Fruit fly (Drosophila melanogaster) whole organism, prepupa: Measurements from ENCODE around the gene yellow-f.
A peak's percentile ranks its signal among the peaks of the same experiment; 100 is the strongest.

Experiments
- CG11762 ChIP-seq: fragments of 200-800 bp; sonication (Bioruptor generic); optimal IDR thresholded peaks from 3 replicates; lab custom pipeline; 2016; ENCODE audit warnings: missing biosample characterization, missing genetic modification characterization; ENCODE audit not compliant: insufficient read depth
- CG6854 ChIP-seq: fragments of 200-800 bp; sonication (Bioruptor generic); optimal IDR thresholded peaks from 2 replicates; lab custom pipeline; 2017; ENCODE audit warnings: missing biosample characterization, mild to moderate bottlenecking, missing genetic modification characterization
- CG8119 ChIP-seq: fragments of 200-800 bp; sonication (Bioruptor generic); IDR thresholded peaks from 3 replicates; pipeline ENCODE4 v1.3.6; 2022; ENCODE audit warnings: missing biosample characterization, missing genetic modification characterization
- CG8632 ChIP-seq: fragments of 200-800 bp; sonication (Bioruptor generic); optimal IDR thresholded peaks from 3 replicates; lab custom pipeline; 2016; ENCODE audit warnings: missing biosample characterization, missing genetic modification characterization
- Met ChIP-seq: fragments of 200-800 bp; sonication (Bioruptor generic); optimal IDR thresholded peaks from 3 replicates; lab custom pipeline; 2016; ENCODE audit warnings: missing biosample characterization, missing genetic modification characterization
- eg ChIP-seq: fragments of 200-800 bp; sonication (Bioruptor generic); IDR thresholded peaks from 3 replicates; pipeline ENCODE4 v1.3.6; 2022; ENCODE audit warnings: missing biosample characterization, missing genetic modification characterization
- pdm3 ChIP-seq: fragments of 200-800 bp; sonication (Bioruptor generic); optimal IDR thresholded peaks from 3 replicates; lab custom pipeline; 2016; ENCODE audit warnings: missing biosample characterization, missing genetic modification characterization
- salr ChIP-seq, 2 experiments: fragments of 200-800 bp; sonication (Bioruptor generic); optimal IDR thresholded peaks; 3 replicates each; lab custom pipeline; 2016 to 2018; ENCODE audit warnings: missing biosample characterization in 2 of 2, missing genetic modification characterization in 2 of 2, mild to moderate bottlenecking in 1 of 2

DNA sequence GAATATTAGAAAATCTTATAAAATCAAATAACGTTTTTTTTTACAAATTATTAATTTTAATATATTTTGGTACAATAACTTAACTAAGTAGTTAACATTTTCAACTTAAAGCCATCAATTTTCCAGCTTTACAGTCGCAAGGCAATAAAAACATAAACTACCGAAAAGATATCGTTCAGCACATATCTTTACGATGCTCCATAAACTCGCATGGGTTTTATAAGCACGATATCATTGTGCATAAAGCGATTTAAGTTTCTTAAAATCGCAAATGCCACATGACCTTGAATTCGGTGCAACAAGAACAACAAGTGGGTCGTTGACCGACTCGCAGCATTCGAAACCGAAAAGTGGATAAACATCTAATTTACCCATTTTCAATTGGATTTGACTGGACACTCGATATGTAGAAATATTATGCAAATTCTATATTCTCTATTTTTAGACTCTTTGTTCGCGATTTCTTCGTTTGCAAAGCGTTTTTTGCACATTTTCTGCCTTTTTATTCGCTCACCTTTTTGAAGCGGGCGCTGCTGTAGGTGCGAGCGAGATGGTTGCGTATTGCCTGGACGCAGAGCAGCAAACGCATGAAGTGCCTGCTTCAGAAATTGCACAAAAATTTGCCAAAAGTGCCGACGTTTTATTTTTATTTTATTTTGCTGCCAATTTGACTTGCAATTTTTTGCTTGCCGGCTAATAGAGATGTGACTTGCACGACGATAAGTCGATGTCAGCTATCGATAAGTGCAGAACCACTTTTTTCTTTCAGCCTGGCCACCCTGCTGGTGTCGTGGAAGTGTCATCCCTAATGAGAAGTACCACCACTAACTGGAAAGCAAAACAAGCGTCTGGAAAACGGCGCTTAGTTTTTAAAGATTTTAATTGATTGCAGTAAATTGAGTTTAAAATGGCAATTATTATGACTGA, 31.8 kb downstream of the yellow-f start, which contains the start of gene Spc25:
- TF ChIP-seq Met (GFP tag; lab: Kevin White, UChicago) (peak; percentile 42), eg (no peak), salr (GFP tag; optimal IDR thresholded peaks at IDR 0.05; lab: Kevin White, UChicago) (no peak), CG11762 (GFP tag; lab: Kevin White, UChicago) (no peak), CG8632 (GFP tag; lab: Kevin White, UChicago) (no peak), CG8119 (GFP tag; lab: Robert Waterston, UW) (no peak), pdm3 (GFP tag; lab: Kevin White, UChicago) (peak; percentile 49), CG6854 (no peak)
